Worm (Caenorhabditis elegans) whole organism, L4/young adult: Measurements from ENCODE around the gene F54B11.4.

Source experiments
- W03F9.2 ChIP-seq: fragments of 150-350 bp; optimal IDR thresholded peaks from 2 replicates; lab custom pipeline; 2014; ENCODE audit warnings: missing biosample characterization, missing genetic modification characterization
- him-1 ChIP-seq: sonication (generic microtip); optimal IDR thresholded peaks from 2 replicates; lab custom pipeline; 2016; ENCODE audit warnings: missing genotype, missing genetic modification reagents, missing genetic modification characterization, missing compliant biosample characterization

ce11 chrX:13584725-13585371, 7.6 kb upstream of the F54B11.4 start, which contains the start of gene unc-84:
- TF ChIP-seq W03F9.2 (tag; lab: Kevin White, UChicago): no peak
- TF ChIP-seq him-1 (tag; lab: Kevin White, UChicago): no peak
